Fruit fly (Drosophila melanogaster) whole organism, embryonic: Measurements from ENCODE around the gene loaf.

ENCODE experiments used
- ATbp ChIP-seq: fragments of 200-800 bp; sonication (Bioruptor generic); optimal IDR thresholded peaks from 2 replicates; lab custom pipeline; 2017; ENCODE audit warnings: missing biosample characterization, mild to moderate bottlenecking, missing genetic modification characterization, missing genetic modification reagents
- Abd-B ChIP-seq: fragments of 200-800 bp; sonication (Bioruptor generic); optimal IDR thresholded peaks from 2 replicates; lab custom pipeline; 2018; ENCODE audit warnings: missing biosample characterization, mild to moderate bottlenecking, missing genetic modification characterization, moderate library complexity
- BEAF-32 ChIP-seq: fragments of 200-800 bp; sonication (Bioruptor generic); optimal IDR thresholded peaks from 3 replicates; lab custom pipeline; 2017; ENCODE audit warnings: missing biosample characterization, missing genetic modification characterization, mild to moderate bottlenecking, moderate library complexity, missing genetic modification reagents
- Bgb ChIP-seq: fragments of 200-800 bp; sonication (Bioruptor generic); IDR thresholded peaks from 2 replicates; pipeline ENCODE4 v1.3.6; 2022; ENCODE audit warnings: missing biosample characterization, missing genetic modification characterization; ENCODE audit not compliant: partially characterized antibody
- CG10147 ChIP-seq: fragments of 200-800 bp; sonication (Bioruptor generic); optimal IDR thresholded peaks from 2 replicates; lab custom pipeline; 2019; ENCODE audit warnings: missing biosample characterization, mild to moderate bottlenecking, missing genetic modification characterization, moderate library complexity
- CG10274 ChIP-seq: fragments of 200-800 bp; sonication (Bioruptor generic); optimal IDR thresholded peaks from 3 replicates; lab custom pipeline; 2017; ENCODE audit warnings: missing biosample characterization, mild to moderate bottlenecking, missing genetic modification characterization
- CG10321 ChIP-seq: fragments of 200-800 bp; sonication (Bioruptor generic); IDR thresholded peaks from 2 replicates; pipeline ENCODE4 v1.3.6; 2022; ENCODE audit warnings: missing biosample characterization, missing genetic modification characterization
- CG10462 ChIP-seq: fragments of 200-800 bp; sonication (Bioruptor generic); optimal IDR thresholded peaks from 2 replicates; lab custom pipeline; 2016; ENCODE audit warnings: missing biosample characterization, missing genetic modification characterization
- CG12104 ChIP-seq: fragments of 200-800 bp; sonication (Bioruptor generic); optimal IDR thresholded peaks from 3 replicates; lab custom pipeline; 2016; ENCODE audit warnings: missing biosample characterization, missing genetic modification characterization
- CG15011 ChIP-seq: fragments of 200-800 bp; sonication (Bioruptor generic); optimal IDR thresholded peaks from 3 replicates; lab custom pipeline; 2018; ENCODE audit warnings: missing biosample characterization, mild to moderate bottlenecking, missing genetic modification characterization
- CG15479 ChIP-seq: fragments of 200-800 bp; sonication (Bioruptor generic); optimal IDR thresholded peaks from 3 replicates; lab custom pipeline; 2019; ENCODE audit warnings: missing biosample characterization, mild to moderate bottlenecking, missing genetic modification characterization, moderate library complexity
- CG15514 ChIP-seq: fragments of 200-800 bp; sonication (Bioruptor generic); optimal IDR thresholded peaks from 3 replicates; lab custom pipeline; 2017; ENCODE audit warnings: missing biosample characterization, missing genetic modification characterization, mild to moderate bottlenecking, moderate library complexity, missing genetic modification reagents
- CG15696 ChIP-seq: fragments of 200-800 bp; sonication (Bioruptor generic); optimal IDR thresholded peaks from 2 replicates; lab custom pipeline; 2019; ENCODE audit warnings: missing biosample characterization, mild to moderate bottlenecking, missing genetic modification characterization, moderate library complexity
- CG16863 ChIP-seq: fragments of 200-800 bp; sonication (Bioruptor generic); optimal IDR thresholded peaks from 3 replicates; lab custom pipeline; 2016; ENCODE audit warnings: missing biosample characterization, missing genetic modification characterization
- CG18599 ChIP-seq: fragments of 200-800 bp; sonication (Bioruptor generic); optimal IDR thresholded peaks from 3 replicates; lab custom pipeline; 2017; ENCODE audit warnings: missing biosample characterization, missing genetic modification characterization, mild to moderate bottlenecking, moderate library complexity, missing genetic modification reagents
- CG2199 ChIP-seq: fragments of 200-800 bp; sonication (Bioruptor generic); IDR thresholded peaks from 3 replicates; pipeline ENCODE4 v1.3.6; 2022; ENCODE audit warnings: missing biosample characterization, missing genetic modification characterization
- CG42726 ChIP-seq: fragments of 200-800 bp; sonication (Bioruptor generic); IDR thresholded peaks from 2 replicates; pipeline ENCODE4 v1.3.6; 2022; ENCODE audit warnings: missing biosample characterization, missing genetic modification characterization; ENCODE audit not compliant: partially characterized antibody
- CG9727 ChIP-seq: fragments of 200-800 bp; sonication (Bioruptor generic); optimal IDR thresholded peaks from 3 replicates; lab custom pipeline; 2017; ENCODE audit warnings: missing biosample characterization, mild to moderate bottlenecking, missing genetic modification characterization
- CG9797 ChIP-seq: fragments of 200-800 bp; sonication (Bioruptor generic); optimal IDR thresholded peaks from 3 replicates; lab custom pipeline; 2018; ENCODE audit warnings: missing biosample characterization, mild to moderate bottlenecking, missing genetic modification characterization
- CG9817 ChIP-seq: fragments of 200-800 bp; sonication (Bioruptor generic); optimal IDR thresholded peaks from 2 replicates; lab custom pipeline; 2018; ENCODE audit warnings: missing biosample characterization, mild to moderate bottlenecking, missing genetic modification characterization, moderate library complexity
- CG9876 ChIP-seq: fragments of 200-800 bp; sonication (Bioruptor generic); optimal IDR thresholded peaks from 2 replicates; lab custom pipeline; 2016; ENCODE audit warnings: missing biosample characterization, missing genetic modification characterization
- D ChIP-seq, 2 experiments: fragments of 200-800 bp in 1 of 2; fragments of >200 bp in 1 of 2; sonication (Bioruptor generic) in 1 of 2; optimal IDR thresholded peaks; 2 replicates in 1 of 2; 3 replicates in 1 of 2; lab custom pipeline; 2017; ENCODE audit warnings: mild to moderate bottlenecking in 1 of 2, missing biosample characterization in 1 of 2, missing genetic modification characterization in 1 of 2, missing genetic modification reagents in 1 of 2
- D19B ChIP-seq: fragments of 200-800 bp; sonication (Bioruptor generic); optimal IDR thresholded peaks from 2 replicates; lab custom pipeline; 2017; ENCODE audit warnings: missing biosample characterization, mild to moderate bottlenecking, missing genetic modification characterization
- Dek ChIP-seq: fragments of 200-800 bp; sonication (Bioruptor generic); optimal IDR thresholded peaks from 3 replicates; lab custom pipeline; 2019; ENCODE audit warnings: missing biosample characterization, mild to moderate bottlenecking, missing genetic modification characterization, moderate library complexity
- Dll ChIP-seq: fragments of 200-800 bp; sonication (Bioruptor generic); IDR thresholded peaks from 4 replicates; pipeline ENCODE4 v1.3.6; 2022; ENCODE audit warnings: missing biosample characterization, missing genetic modification characterization; ENCODE audit not compliant: partially characterized antibody
- Mrtf ChIP-seq: fragments of 200-800 bp; sonication (Bioruptor generic); IDR thresholded peaks from 3 replicates; pipeline ENCODE4 v1.3.6; 2022; ENCODE audit warnings: missing biosample characterization, missing genetic modification characterization
- NC2α ChIP-seq: fragments of 200-800 bp; sonication (Bioruptor generic); optimal IDR thresholded peaks from 2 replicates; lab custom pipeline; 2016; ENCODE audit warnings: missing biosample characterization, missing genetic modification characterization
- NC2β ChIP-seq: fragments of 200-800 bp; sonication (Bioruptor generic); optimal IDR thresholded peaks from 2 replicates; lab custom pipeline; 2016; ENCODE audit warnings: missing biosample characterization, missing genetic modification characterization
- NK7.1 ChIP-seq: fragments of 200-800 bp; sonication (Bioruptor generic); optimal IDR thresholded peaks from 3 replicates; lab custom pipeline; 2016; ENCODE audit warnings: missing biosample characterization, missing genetic modification characterization
- Nf-YA ChIP-seq: fragments of 200-800 bp; sonication (Bioruptor generic); IDR thresholded peaks from 2 replicates; pipeline ENCODE4 v1.3.6; 2022; ENCODE audit warnings: missing biosample characterization, missing genetic modification characterization
- YL-1 ChIP-seq: fragments of 200-800 bp; sonication (Bioruptor generic); optimal IDR thresholded peaks from 3 replicates; lab custom pipeline; 2017; ENCODE audit warnings: missing biosample characterization, mild to moderate bottlenecking, missing genetic modification characterization
- ato ChIP-seq: fragments of 200-800 bp; sonication (Bioruptor generic); IDR thresholded peaks from 2 replicates; pipeline ENCODE4 v1.3.6; 2022; ENCODE audit warnings: missing biosample characterization, missing genetic modification characterization; ENCODE audit not compliant: partially characterized antibody
- bigmax ChIP-seq: fragments of 200-800 bp; sonication (Bioruptor generic); optimal IDR thresholded peaks from 2 replicates; lab custom pipeline; 2018; ENCODE audit warnings: missing biosample characterization, mild to moderate bottlenecking, missing genetic modification characterization
- caup ChIP-seq: fragments of 200-800 bp; sonication (Bioruptor generic); optimal IDR thresholded peaks from 3 replicates; lab custom pipeline; 2017; ENCODE audit warnings: missing biosample characterization, mild to moderate bottlenecking, missing genetic modification characterization, moderate library complexity; ENCODE audit not compliant: severe bottlenecking
- chif ChIP-seq, 2 experiments: fragments of 200-800 bp; sonication (Bioruptor generic); optimal IDR thresholded peaks; 3 replicates each; lab custom pipeline; 2016; ENCODE audit warnings: missing biosample characterization in 2 of 2, missing genetic modification characterization in 2 of 2
- cwo ChIP-seq: fragments of 200-800 bp; sonication (Bioruptor generic); optimal IDR thresholded peaks from 3 replicates; lab custom pipeline; 2017; ENCODE audit warnings: missing biosample characterization, missing genetic modification characterization, mild to moderate bottlenecking, moderate library complexity, missing genetic modification reagents
- dan ChIP-seq: fragments of 200-800 bp; sonication (Bioruptor generic); IDR thresholded peaks from 2 replicates; pipeline ENCODE4 v1.3.6; 2022; ENCODE audit warnings: missing biosample characterization, missing genetic modification characterization
- gsb ChIP-seq: fragments of 200-800 bp; sonication (Bioruptor generic); IDR thresholded peaks from 2 replicates; pipeline ENCODE4 v1.3.6; 2022; ENCODE audit warnings: missing biosample characterization, missing genetic modification characterization
- h ChIP-seq: fragments of >200 bp; optimal IDR thresholded peaks from 2 replicates; lab custom pipeline; 2017
- ham ChIP-seq: fragments of 200-800 bp; sonication (Bioruptor generic); IDR thresholded peaks from 2 replicates; pipeline ENCODE4 v1.3.6; 2022; ENCODE audit warnings: missing biosample characterization, missing genetic modification characterization
- klu ChIP-seq: fragments of 200-800 bp; sonication (Bioruptor generic); IDR thresholded peaks from 2 replicates; pipeline ENCODE4 v1.3.6; 2022; ENCODE audit warnings: missing biosample characterization, missing genetic modification characterization
- mirr ChIP-seq: fragments of 200-800 bp; sonication (Bioruptor generic); optimal IDR thresholded peaks from 3 replicates; lab custom pipeline; 2018; ENCODE audit warnings: missing biosample characterization, mild to moderate bottlenecking, missing genetic modification characterization
- nom ChIP-seq: fragments of 200-800 bp; sonication (Bioruptor generic); optimal IDR thresholded peaks from 2 replicates; lab custom pipeline; 2017; ENCODE audit warnings: missing biosample characterization, missing genetic modification characterization, mild to moderate bottlenecking, moderate library complexity, missing genetic modification reagents
- sens ChIP-seq: fragments of 200-800 bp; sonication (Bioruptor generic); peaks from one replicate; lab custom pipeline; 2016; ENCODE audit warnings: missing biosample characterization, missing genetic modification characterization
- sna ChIP-seq: fragments of 200-800 bp; sonication (Bioruptor generic); IDR thresholded peaks from 2 replicates; pipeline ENCODE4 v1.3.6; 2022; ENCODE audit warnings: missing biosample characterization, missing genetic modification characterization; ENCODE audit not compliant: partially characterized antibody
- sug ChIP-seq: fragments of 200-800 bp; optimal IDR thresholded peaks from 2 replicates; lab custom pipeline; 2019; ENCODE audit warnings: missing biosample characterization, mild to moderate bottlenecking, missing genetic modification characterization, moderate library complexity
- unc-4 ChIP-seq: fragments of 200-800 bp; sonication (Bioruptor generic); IDR thresholded peaks from 2 replicates; pipeline ENCODE4 v1.3.6; 2022; ENCODE audit warnings: missing biosample characterization, missing genetic modification characterization; ENCODE audit not compliant: partially characterized antibody
- usp ChIP-seq: fragments of >200 bp; optimal IDR thresholded peaks from 2 replicates; lab custom pipeline; 2017; ENCODE audit warnings: missing biosample characterization, missing genetic modification characterization
- zfh2 ChIP-seq: fragments of 200-800 bp; sonication (Bioruptor generic); optimal IDR thresholded peaks from 2 replicates; lab custom pipeline; 2016; ENCODE audit warnings: missing biosample characterization, missing genetic modification characterization

Gene loaf

dm6 chr3L:11777348-11777958 lies 11.5 kb upstream of the loaf start (continued):
- TF ChIP-seq ATbp (GFP tag; lab: Kevin White, UChicago): no peak
- no peak for TF ChIP-seq CG10321 (GFP tag; lab: Robert Waterston, UW)
- no peak for TF ChIP-seq klu (GFP tag; lab: Robert Waterston, UW)
- TF ChIP-seq sna (GFP tag; lab: Robert Waterston, UW): no peak
- TF ChIP-seq dan (GFP tag; lab: Robert Waterston, UW): no peak
- no peak for TF ChIP-seq h (lab: Kevin White, UChicago)
- no peak for TF ChIP-seq CG12104 (GFP tag; lab: Kevin White, UChicago)
- no peak for TF ChIP-seq YL-1 (GFP tag; lab: Kevin White, UChicago)
- no peak for TF ChIP-seq ato (GFP tag; lab: Robert Waterston, UW)
- no peak for TF ChIP-seq CG15696
- peak; percentile 78 for TF ChIP-seq mirr (GFP tag; lab: Kevin White, UChicago)
- TF ChIP-seq NC2β: no peak
- TF ChIP-seq CG9797 (GFP tag; lab: Kevin White, UChicago): no peak
- no peak for TF ChIP-seq D (optimal IDR thresholded peaks at IDR 0.05; lab: Kevin White, UChicago)
- no peak for TF ChIP-seq D (GFP tag; optimal IDR thresholded peaks at IDR 0.05; lab: Kevin White, UChicago)
- no peak for TF ChIP-seq NC2α (GFP tag; lab: Kevin White, UChicago)
- no peak for TF ChIP-seq CG15514 (GFP tag; lab: Kevin White, UChicago)
- TF ChIP-seq Mrtf: no peak
- TF ChIP-seq Abd-B (GFP tag; lab: Kevin White, UChicago): no peak
- TF ChIP-seq CG15479 (GFP tag; lab: Kevin White, UChicago): no peak
- TF ChIP-seq NK7.1: no peak
- no peak for TF ChIP-seq bigmax
- TF ChIP-seq ham (GFP tag; lab: Robert Waterston, UW): no peak
- TF ChIP-seq CG18599 (GFP tag; lab: Kevin White, UChicago): no peak
- no peak for TF ChIP-seq usp
- no peak for TF ChIP-seq nom (GFP tag; lab: Kevin White, UChicago)
- peak; percentile 82 for TF ChIP-seq sug (tag; lab: Kevin White, UChicago)
- TF ChIP-seq gsb (GFP tag; lab: Robert Waterston, UW): no peak
- no peak for TF ChIP-seq CG10274 (GFP tag; lab: Kevin White, UChicago)
- TF ChIP-seq sens (GFP tag; lab: Kevin White, UChicago): peak; percentile 44
- no peak for TF ChIP-seq D19B
- no peak for TF ChIP-seq CG9727
- no peak for TF ChIP-seq CG10147 (GFP tag; lab: Kevin White, UChicago)
- no peak for TF ChIP-seq unc-4 (GFP tag; lab: Robert Waterston, UW)
- TF ChIP-seq cwo (GFP tag; lab: Kevin White, UChicago): no peak
- TF ChIP-seq CG16863 (GFP tag; lab: Kevin White, UChicago): no peak
- no peak for TF ChIP-seq CG9817 (tag; lab: Kevin White, UChicago)
- TF ChIP-seq Dek: no peak
- no peak for TF ChIP-seq CG9876 (GFP tag; lab: Kevin White, UChicago)
- peak; percentile 39 for TF ChIP-seq BEAF-32 (GFP tag; lab: Kevin White, UChicago)
- TF ChIP-seq Bgb (GFP tag; lab: Robert Waterston, UW): no peak
- TF ChIP-seq caup (GFP tag; lab: Kevin White, UChicago): no peak
- TF ChIP-seq Nf-YA (GFP tag; lab: Robert Waterston, UW): no peak
- TF ChIP-seq chif (GFP tag; optimal IDR thresholded peaks at IDR 0.05; lab: Kevin White, UChicago): no peak
- no peak for TF ChIP-seq CG2199
- TF ChIP-seq Dll (GFP tag; lab: Robert Waterston, UW): no peak
- no peak for TF ChIP-seq CG10462 (GFP tag; lab: Kevin White, UChicago)
- TF ChIP-seq CG42726 (GFP tag; lab: Robert Waterston, UW): no peak
- TF ChIP-seq CG15011: no peak
- no peak for TF ChIP-seq zfh2 (GFP tag; lab: Kevin White, UChicago)
